Worm (Caenorhabditis elegans): ENCODE data around the gene grwd-1.

- TF ChIP-seq fkh-10 (GFP tag; optimal IDR thresholded peaks at IDR 0.05) (no peak), syd-9 (tag; optimal IDR thresholded peaks at IDR 0.05) (no peak)
Observed at ce11 chrIII:5150012-5150411, 3.3 kb upstream of the grwd-1 start.

All from whole organism, late embryonic.